Fruit fly (Drosophila melanogaster) ovary, adult (tissue): ENCODE results near the gene CG17568.
A peak's percentile ranks its signal among the peaks of the same experiment; 100 is the strongest.

Experiments
- CG17801 ChIP-seq: fragments of 200-800 bp; optimal IDR thresholded peaks from 2 replicates; lab custom pipeline; 2019; ENCODE audit warnings: missing biosample characterization, mild to moderate bottlenecking, missing genetic modification characterization, moderate library complexity; ENCODE audit not compliant: partially characterized antibody

Gene CG17568

dm6 chr2L:19140984-19141262 lies 40.6 kb downstream of the CG17568 start:
- TF ChIP-seq CG17801 (GFP tag; lab: Kevin White, UChicago): peak; percentile 79

dm6 chr2L:19140257-19140983 lies 41.1 kb downstream of the CG17568 start:
- TF ChIP-seq CG17801 (GFP tag; lab: Kevin White, UChicago): no peak

- no peak for TF ChIP-seq CG17801 (GFP tag; lab: Kevin White, UChicago)
These were observed 41.8 kb downstream of the CG17568 start for dm6 chr2L:19139751-19140150.

dm6 chr2L:19138361-19139041 lies 43.0 kb downstream of the CG17568 start:
- no peak for TF ChIP-seq CG17801 (GFP tag; lab: Kevin White, UChicago)

- TF ChIP-seq CG17801 (GFP tag; lab: Kevin White, UChicago): no peak
These were observed 43.8 kb downstream of the CG17568 start for dm6 chr2L:19137494-19138360.

- peak; percentile 66 for TF ChIP-seq CG17801 (GFP tag; lab: Kevin White, UChicago)
These were observed 44.8 kb downstream of the CG17568 start for dm6 chr2L:19136735-19137134.

- no peak for TF ChIP-seq CG17801 (GFP tag; lab: Kevin White, UChicago)
These were observed 45.4 kb downstream of the CG17568 start for dm6 chr2L:19135955-19136677.

dm6 chr2L:19134814-19135523 lies 46.5 kb downstream of the CG17568 start, which contains the start of gene Polr1D:
Gene Polr1D, minus strand, starts transcription at chr2L:19135233.
- TF ChIP-seq CG17801 (GFP tag; lab: Kevin White, UChicago): no peak

- TF ChIP-seq CG17801 (GFP tag; lab: Kevin White, UChicago): no peak
These were observed 47.2 kb downstream of the CG17568 start for dm6 chr2L:19134366-19134689.

- TF ChIP-seq CG17801 (GFP tag; lab: Kevin White, UChicago): peak; percentile 33
These were observed 47.8 kb downstream of the CG17568 start, which contains the start of gene brat for dm6 chr2L:19133465-19134365. Gene brat, plus strand, starts transcription at chr2L:19133816.

- peak; percentile 40 for TF ChIP-seq CG17801 (GFP tag; lab: Kevin White, UChicago)
These were observed 49.5 kb downstream of the CG17568 start, which contains the start of the genes AsnRS and DCTN6-p27 for dm6 chr2L:19131905-19132402. Gene AsnRS, minus strand, starts transcription at chr2L:19131954. Gene DCTN6-p27, plus strand, starts transcription at chr2L:19132323.
